Worm (Caenorhabditis elegans) whole organism, young adult: ENCODE measurements around the gene acc-3.

Source experiments
- C17E4.6 ChIP-seq: fragments of 200-800 bp; sonication (Bioruptor generic); IDR thresholded peaks from 2 replicates; pipeline ENCODE4 v1.3.6; 2022; ENCODE audit warnings: missing genetic modification reagents, missing genetic modification characterization, missing compliant biosample characterization
- T26A5.8 ChIP-seq: sonication (generic microtip); optimal IDR thresholded peaks from 2 replicates; lab custom pipeline; 2016; ENCODE audit warnings: missing genetic modification characterization, missing compliant biosample characterization
- attf-6 ChIP-seq: fragments of 200-800 bp; sonication (Bioruptor generic); IDR thresholded peaks from 2 replicates; pipeline ENCODE4 v1.3.6; 2022; ENCODE audit warnings: missing genetic modification reagents, missing genetic modification characterization, missing compliant biosample characterization
- tlf-1 ChIP-seq: fragments of 200-800 bp; sonication (Bioruptor generic); optimal IDR thresholded peaks from 2 replicates; lab custom pipeline; 2018; ENCODE audit warnings: mild to moderate bottlenecking, missing genetic modification characterization, missing compliant biosample characterization

ce11 chrX:4727388-4727787, at the start of gene acc-3:
- TF ChIP-seq attf-6 (GFP tag; lab: Robert Waterston, UW) (no peak), C17E4.6 (no peak), T26A5.8 (tag; lab: Kevin White, UChicago) (no peak), tlf-1 (GFP tag; lab: Kevin White, UChicago) (no peak)
